Worm (Caenorhabditis elegans) whole organism, L3 larva: ENCODE data around the gene R08C7.4.

Source experiments
- R02D3.7 ChIP-seq: fragments of 150-350 bp; optimal IDR thresholded peaks from 2 replicates; lab custom pipeline; 2014; ENCODE audit warnings: missing biosample characterization, missing genetic modification characterization
- ZK546.5 ChIP-seq: sonication (generic microtip); optimal IDR thresholded peaks from 2 replicates; lab custom pipeline; 2017; ENCODE audit warnings: missing biosample characterization, missing genetic modification characterization
- aly-2 ChIP-seq: fragments of 150-350 bp; optimal IDR thresholded peaks from 2 replicates; lab custom pipeline; 2014; ENCODE audit warnings: missing biosample characterization, missing genetic modification characterization
- ama-1 ChIP-seq: fragments of 150-350 bp; optimal IDR thresholded peaks from 2 replicates; lab custom pipeline; 2018
- ceh-16 ChIP-seq: sonication (generic microtip); optimal IDR thresholded peaks from 2 replicates; lab custom pipeline; 2017; ENCODE audit warnings: missing biosample characterization, missing genetic modification characterization
- ceh-28 ChIP-seq: fragments of 150-350 bp; optimal IDR thresholded peaks from 2 replicates; lab custom pipeline; 2014; ENCODE audit warnings: missing biosample characterization, missing genetic modification reagents, missing genetic modification characterization
- ceh-9 ChIP-seq: sonication (generic microtip); optimal IDR thresholded peaks from 2 replicates; lab custom pipeline; 2018; ENCODE audit warnings: missing biosample characterization, missing genetic modification characterization
- egl-27 ChIP-seq: sonication (generic microtip); optimal IDR thresholded peaks from 4 replicates; lab custom pipeline; 2017; ENCODE audit warnings: missing biosample characterization, missing genetic modification reagents, missing genetic modification characterization
- egl-5 ChIP-seq: fragments of 150-350 bp; optimal IDR thresholded peaks from 2 replicates; lab custom pipeline; 2017; ENCODE audit warnings: missing biosample characterization, missing genetic modification reagents, missing genetic modification characterization, inconsistent platforms
- elt-1 ChIP-seq: fragments of 150-350 bp; optimal IDR thresholded peaks from 2 replicates; lab custom pipeline; 2014; ENCODE audit warnings: missing biosample characterization, missing genetic modification characterization
- elt-2 ChIP-seq: sonication (generic microtip); optimal IDR thresholded peaks from 2 replicates; lab custom pipeline; 2016; ENCODE audit warnings: missing genetic modification reagents, mild to moderate bottlenecking, missing genetic modification characterization, missing compliant biosample characterization
- elt-3 ChIP-seq, 3 experiments: fragments of 150-350 bp in 1 of 3; sonication (generic microtip) in 2 of 3; optimal IDR thresholded peaks; 2 replicates in 2 of 3; 4 replicates in 1 of 3; lab custom pipeline; 2014 to 2017; ENCODE audit warnings: missing biosample characterization in 3 of 3, missing genetic modification characterization in 3 of 3
- eor-1 ChIP-seq, 2 experiments: fragments of 150-350 bp; optimal IDR thresholded peaks; 2 replicates each; lab custom pipeline; 2014 to 2018; ENCODE audit warnings: missing biosample characterization in 2 of 2, missing genetic modification characterization in 2 of 2
- fos-1 ChIP-seq: fragments of 150-350 bp; optimal IDR thresholded peaks from 2 replicates; lab custom pipeline; 2014; ENCODE audit warnings: missing biosample characterization, missing genetic modification characterization
- hmg-11 ChIP-seq: sonication (generic microtip); optimal IDR thresholded peaks from 2 replicates; lab custom pipeline; 2016; ENCODE audit warnings: missing genetic modification characterization, missing compliant biosample characterization
- jun-1 ChIP-seq: fragments of 150-350 bp; optimal IDR thresholded peaks from 2 replicates; lab custom pipeline; 2014; ENCODE audit warnings: missing biosample characterization, missing genetic modification reagents, missing genetic modification characterization
- lin-15B ChIP-seq: fragments of 150-350 bp; optimal IDR thresholded peaks from 2 replicates; lab custom pipeline; 2014; ENCODE audit warnings: missing biosample characterization, missing genetic modification characterization
- lin-39 ChIP-seq: fragments of 150-350 bp; optimal IDR thresholded peaks from 2 replicates; lab custom pipeline; 2018; ENCODE audit warnings: missing biosample characterization, missing genetic modification reagents, missing genetic modification characterization
- mml-1 ChIP-seq: fragments of 150-350 bp; sonication (generic microtip); optimal IDR thresholded peaks from 3 replicates; lab custom pipeline; 2014; ENCODE audit warnings: missing biosample characterization, missing genetic modification characterization
- nfya-1 ChIP-seq: sonication (generic microtip); optimal IDR thresholded peaks from 2 replicates; lab custom pipeline; 2017; ENCODE audit warnings: missing genetic modification characterization, mild to moderate bottlenecking, missing compliant biosample characterization, antibody characterized with exemption, moderate library complexity; ENCODE audit not compliant: insufficient read depth
- nhr-11 ChIP-seq: fragments of 150-350 bp; optimal IDR thresholded peaks from 2 replicates; lab custom pipeline; 2014; ENCODE audit warnings: missing biosample characterization, missing genetic modification characterization
- nhr-12 ChIP-seq: fragments of 150-350 bp; optimal IDR thresholded peaks from 2 replicates; lab custom pipeline; 2014; ENCODE audit warnings: missing biosample characterization, missing genetic modification characterization
- nhr-23 ChIP-seq: fragments of 150-350 bp; optimal IDR thresholded peaks from 2 replicates; lab custom pipeline; 2014; ENCODE audit warnings: missing biosample characterization, missing genetic modification reagents, missing genetic modification characterization
- nhr-237 ChIP-seq: fragments of 150-350 bp; optimal IDR thresholded peaks from 2 replicates; lab custom pipeline; 2014; ENCODE audit warnings: missing biosample characterization, missing genetic modification characterization
- nhr-25 ChIP-seq: sonication (generic microtip); optimal IDR thresholded peaks from 2 replicates; lab custom pipeline; 2017; ENCODE audit warnings: missing biosample characterization, missing genetic modification characterization
- nhr-28 ChIP-seq: fragments of 150-350 bp; optimal IDR thresholded peaks from 2 replicates; lab custom pipeline; 2014; ENCODE audit warnings: missing biosample characterization, missing genetic modification characterization
- nhr-43 ChIP-seq: sonication (generic microtip); optimal IDR thresholded peaks from 2 replicates; lab custom pipeline; 2016; ENCODE audit warnings: mild to moderate bottlenecking, missing genetic modification characterization, missing compliant biosample characterization; ENCODE audit not compliant: poor library complexity, severe bottlenecking
- nhr-76 ChIP-seq: fragments of 150-350 bp; sonication (generic microtip); optimal IDR thresholded peaks from 5 replicates; lab custom pipeline; 2014; ENCODE audit warnings: missing biosample characterization, missing genetic modification characterization
- nhr-77 ChIP-seq: fragments of 150-350 bp; optimal IDR thresholded peaks from 2 replicates; lab custom pipeline; 2014; ENCODE audit warnings: missing biosample characterization, missing genetic modification characterization
- pha-4 ChIP-seq: fragments of 150-350 bp; optimal IDR thresholded peaks from 2 replicates; lab custom pipeline; 2014; ENCODE audit warnings: missing biosample characterization, missing genetic modification reagents, missing genetic modification characterization
- pqm-1 ChIP-seq: fragments of 150-350 bp; optimal IDR thresholded peaks from 2 replicates; lab custom pipeline; 2017; ENCODE audit warnings: missing biosample characterization, missing genetic modification characterization, inconsistent platforms
- skn-1 ChIP-seq: fragments of 150-350 bp; optimal IDR thresholded peaks from 2 replicates; lab custom pipeline; 2014; ENCODE audit warnings: missing biosample characterization, missing genetic modification characterization
- snpc-4 ChIP-seq: fragments of 150-350 bp; optimal IDR thresholded peaks from 2 replicates; lab custom pipeline; 2014; ENCODE audit warnings: missing biosample characterization, missing genetic modification characterization
- unc-39 ChIP-seq: sonication (generic microtip); optimal IDR thresholded peaks from 4 replicates; lab custom pipeline; 2017; ENCODE audit warnings: missing biosample characterization, missing genetic modification characterization
- unc-62 ChIP-seq: fragments of 150-350 bp; sonication (generic microtip); optimal IDR thresholded peaks from 4 replicates; lab custom pipeline; 2014; ENCODE audit warnings: missing biosample characterization, missing genetic modification reagents, missing genetic modification characterization
- zag-1 ChIP-seq: fragments of 150-350 bp; optimal IDR thresholded peaks from 2 replicates; lab custom pipeline; 2014; ENCODE audit warnings: missing biosample characterization, missing genetic modification characterization
- ztf-11 ChIP-seq: fragments of 150-350 bp; optimal IDR thresholded peaks from 2 replicates; lab custom pipeline; 2014; ENCODE audit warnings: missing biosample characterization, missing genetic modification characterization

The R08C7.4 gene

ce11 chrIV:4406054-4406539, 28.7 kb upstream of the R08C7.4 start:
- TF ChIP-seq lin-39 (tag; lab: Kevin White, UChicago) (peak; percentile 91), ama-1 (peak; percentile 36), ZK546.5 (tag; lab: Kevin White, UChicago) (no peak), hmg-11 (tag; lab: Kevin White, UChicago) (peak; percentile 8), egl-27 (tag; lab: Kevin White, UChicago) (peak; percentile 40), nhr-76 (tag; lab: Kevin White, UChicago) (no peak), elt-3 (tag; optimal IDR thresholded peaks at IDR 0.05; lab: Kevin White, UChicago) (no peak), nhr-28 (tag; lab: Kevin White, UChicago) (no peak), jun-1 (no peak), unc-62 (GFP tag; lab: Kevin White, UChicago) (peak; percentile 30), pqm-1 (peak; percentile 68), eor-1 (tag; optimal IDR thresholded peaks at IDR 0.05; lab: Kevin White, UChicago) (no peak), elt-1 (tag; lab: Kevin White, UChicago) (no peak), nfya-1 (tag; lab: Kevin White, UChicago) (peak; percentile 75), nhr-77 (tag; lab: Kevin White, UChicago) (no peak), nhr-25 (tag; lab: Kevin White, UChicago) (peak; percentile 34), fos-1 (tag; lab: Kevin White, UChicago) (no peak), nhr-23 (tag; lab: Kevin White, UChicago) (peak; percentile 24), ceh-16 (tag; lab: Kevin White, UChicago) (no peak), elt-2 (tag; lab: Kevin White, UChicago) (peak; percentile 78), nhr-237 (tag; lab: Kevin White, UChicago) (no peak), snpc-4 (tag; lab: Kevin White, UChicago) (peak; percentile 78), lin-15B (tag; lab: Kevin White, UChicago) (peak; percentile 75), ceh-28 (tag; lab: Kevin White, UChicago) (no peak), skn-1 (tag; lab: Kevin White, UChicago) (peak; percentile 16), nhr-11 (peak; percentile 47), ztf-11 (no peak), R02D3.7 (no peak), pha-4 (tag; lab: Kevin White, UChicago) (peak; percentile 76), zag-1 (tag; lab: Kevin White, UChicago) (no peak), mml-1 (tag; lab: Kevin White, UChicago) (no peak), egl-5 (tag; lab: Kevin White, UChicago) (peak; percentile 38), ceh-9 (tag; lab: Kevin White, UChicago) (no peak)

- peak; percentile 19 for TF ChIP-seq ceh-28 (tag; lab: Kevin White, UChicago)
- peak; percentile 37 for TF ChIP-seq ama-1
- peak; percentile 94 for TF ChIP-seq pha-4 (tag; lab: Kevin White, UChicago)
- peak; percentile 80 for TF ChIP-seq elt-2 (tag; lab: Kevin White, UChicago)
- TF ChIP-seq jun-1: peak; percentile 47
- TF ChIP-seq fos-1 (tag; lab: Kevin White, UChicago): no peak
- TF ChIP-seq unc-39 (tag; lab: Kevin White, UChicago): no peak
- peak; percentile 88 for TF ChIP-seq pqm-1
- TF ChIP-seq zag-1 (tag; lab: Kevin White, UChicago): no peak
- no peak for TF ChIP-seq nhr-237 (tag; lab: Kevin White, UChicago)
- no peak for TF ChIP-seq nhr-12 (tag; lab: Kevin White, UChicago)
- TF ChIP-seq nfya-1 (tag; lab: Kevin White, UChicago): peak; percentile 60
- TF ChIP-seq eor-1 (tag; optimal IDR thresholded peaks at IDR 0.05; lab: Kevin White, UChicago): no peak
- TF ChIP-seq lin-39 (tag; lab: Kevin White, UChicago): no peak
Measured at ce11 chrIV:4407055-4407461, 27.8 kb upstream of the R08C7.4 start.

DNA sequence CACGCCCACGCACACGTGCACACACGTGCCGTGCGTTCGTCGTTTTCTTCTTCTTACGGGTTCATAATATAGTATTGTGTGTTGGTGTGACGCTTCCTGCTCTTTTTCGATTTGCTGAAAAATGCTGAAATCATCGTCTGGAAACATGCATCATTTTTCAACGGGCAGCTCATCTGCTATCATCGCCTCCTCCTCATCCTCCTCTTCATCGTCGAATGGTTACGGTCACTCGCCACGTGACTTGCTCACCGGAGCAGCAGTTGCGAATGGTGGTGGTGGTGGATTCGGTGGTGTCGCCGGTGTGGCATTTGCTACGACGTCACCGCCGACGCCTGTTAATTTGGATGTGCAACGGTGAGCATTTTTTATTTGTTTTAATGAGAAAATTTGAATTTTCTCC, 26.1 kb upstream of the R08C7.4 start:
- TF ChIP-seq unc-39 (tag; lab: Kevin White, UChicago): no peak
- TF ChIP-seq aly-2 (tag; lab: Kevin White, UChicago): no peak
- peak; percentile 15 for TF ChIP-seq ama-1

DNA sequence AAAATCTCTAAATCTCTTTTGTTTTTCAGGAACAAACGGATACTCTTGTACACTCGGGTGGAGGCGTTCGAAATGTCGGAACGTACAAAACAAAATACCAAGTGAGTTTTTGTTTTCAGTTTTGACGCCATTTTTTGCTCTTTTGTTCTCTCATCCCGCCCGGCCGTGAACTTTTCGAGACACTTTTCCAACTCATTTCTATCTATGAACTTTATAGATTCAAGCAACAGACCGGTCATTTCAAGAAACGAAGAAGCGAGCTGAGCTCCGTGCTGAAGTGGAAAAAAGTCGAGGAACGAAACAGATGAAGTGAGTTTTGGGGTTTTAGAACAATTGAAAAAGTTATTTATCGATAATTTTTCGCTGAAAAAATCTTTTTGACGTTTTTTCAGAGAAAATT, 24.3 kb upstream of the R08C7.4 start:
- TF ChIP-seq nhr-28 (tag; lab: Kevin White, UChicago): no peak
- no peak for TF ChIP-seq ceh-28 (tag; lab: Kevin White, UChicago)
- TF ChIP-seq fos-1 (tag; lab: Kevin White, UChicago): no peak
- no peak for TF ChIP-seq nhr-43 (tag; lab: Kevin White, UChicago)
